Fruit fly (Drosophila melanogaster) whole organism, embryonic: ENCODE measurements around the gene CG15696.

Source experiments
- Ada2b ChIP-seq: fragments of 200-800 bp; sonication (Bioruptor generic); IDR thresholded peaks from 2 replicates; pipeline ENCODE4 v1.3.6; 2022; ENCODE audit warnings: missing biosample characterization, missing genetic modification characterization
- Atf6 ChIP-seq: fragments of 200-800 bp; sonication (Bioruptor generic); IDR thresholded peaks from 2 replicates; pipeline ENCODE4 v1.3.6; 2022; ENCODE audit warnings: missing biosample characterization, missing genetic modification characterization
- Bgb ChIP-seq: fragments of 200-800 bp; sonication (Bioruptor generic); IDR thresholded peaks from 2 replicates; pipeline ENCODE4 v1.3.6; 2022; ENCODE audit warnings: missing biosample characterization, missing genetic modification characterization; ENCODE audit not compliant: partially characterized antibody
- CG10267 ChIP-seq: fragments of 200-800 bp; sonication (Bioruptor generic); optimal IDR thresholded peaks from 2 replicates; lab custom pipeline; 2018; ENCODE audit warnings: missing biosample characterization, mild to moderate bottlenecking, missing genetic modification characterization, moderate library complexity
- CG10543 ChIP-seq: fragments of 200-800 bp; sonication (Bioruptor generic); optimal IDR thresholded peaks from 3 replicates; lab custom pipeline; 2017; ENCODE audit warnings: missing biosample characterization, mild to moderate bottlenecking, missing genetic modification characterization, moderate library complexity
- CG12071 ChIP-seq: fragments of 200-800 bp; sonication (Bioruptor generic); optimal IDR thresholded peaks from 3 replicates; lab custom pipeline; 2018; ENCODE audit warnings: missing biosample characterization, mild to moderate bottlenecking, missing genetic modification characterization
- CG15514 ChIP-seq: fragments of 200-800 bp; sonication (Bioruptor generic); optimal IDR thresholded peaks from 3 replicates; lab custom pipeline; 2017; ENCODE audit warnings: missing biosample characterization, missing genetic modification characterization, mild to moderate bottlenecking, moderate library complexity, missing genetic modification reagents
- CG16813 ChIP-seq: fragments of 200-800 bp; sonication (Bioruptor generic); IDR thresholded peaks from 3 replicates; pipeline ENCODE4 v1.3.6; 2022; ENCODE audit warnings: missing biosample characterization, missing genetic modification characterization; ENCODE audit not compliant: partially characterized antibody
- CG17361 ChIP-seq: fragments of 200-800 bp; sonication (Bioruptor generic); IDR thresholded peaks from 3 replicates; pipeline ENCODE4 v1.3.6; 2022; ENCODE audit warnings: missing biosample characterization, missing genetic modification characterization
- CG30020 ChIP-seq: fragments of 200-800 bp; optimal IDR thresholded peaks from 2 replicates; lab custom pipeline; 2019; ENCODE audit warnings: missing biosample characterization, mild to moderate bottlenecking, missing genetic modification characterization, moderate library complexity
- CG30403 ChIP-seq: fragments of 200-800 bp; sonication (Bioruptor generic); optimal IDR thresholded peaks from 3 replicates; lab custom pipeline; 2016; ENCODE audit warnings: missing biosample characterization, missing genetic modification characterization
- CG3407 ChIP-seq: fragments of 200-800 bp; sonication (Bioruptor generic); optimal IDR thresholded peaks from 2 replicates; lab custom pipeline; 2018; ENCODE audit warnings: missing biosample characterization, mild to moderate bottlenecking, missing genetic modification characterization
- CG6254 ChIP-seq: fragments of 200-800 bp; sonication (Bioruptor generic); optimal IDR thresholded peaks from 3 replicates; lab custom pipeline; 2017; ENCODE audit warnings: mild to moderate bottlenecking, missing biosample characterization, missing genetic modification reagents, missing genetic modification characterization
- CG7786 ChIP-seq: fragments of 200-800 bp; sonication (Bioruptor generic); optimal IDR thresholded peaks from 2 replicates; lab custom pipeline; 2016; ENCODE audit warnings: missing biosample characterization, missing genetic modification characterization
- CG9876 ChIP-seq: fragments of 200-800 bp; sonication (Bioruptor generic); optimal IDR thresholded peaks from 2 replicates; lab custom pipeline; 2016; ENCODE audit warnings: missing biosample characterization, missing genetic modification characterization
- CTCF ChIP-seq: fragments of 200-800 bp; sonication (Bioruptor generic); optimal IDR thresholded peaks from 2 replicates; lab custom pipeline; 2017; ENCODE audit warnings: missing biosample characterization, mild to moderate bottlenecking, missing genetic modification characterization, moderate library complexity
- CoRest ChIP-seq: fragments of 200-800 bp; sonication (Bioruptor generic); optimal IDR thresholded peaks from 3 replicates; lab custom pipeline; 2018; ENCODE audit warnings: missing biosample characterization, mild to moderate bottlenecking, missing genetic modification characterization, moderate library complexity
- D19A ChIP-seq: fragments of 200-800 bp; optimal IDR thresholded peaks from 3 replicates; lab custom pipeline; 2019; ENCODE audit warnings: missing biosample characterization, mild to moderate bottlenecking, missing genetic modification characterization, moderate library complexity
- Deaf1 ChIP-seq: fragments of 200-800 bp; optimal IDR thresholded peaks from 3 replicates; lab custom pipeline; 2019; ENCODE audit warnings: missing biosample characterization, mild to moderate bottlenecking, missing genetic modification characterization, moderate library complexity
- Drgx ChIP-seq: fragments of 200-800 bp; sonication (Bioruptor generic); IDR thresholded peaks from 2 replicates; pipeline ENCODE4 v1.3.6; 2022; ENCODE audit warnings: missing biosample characterization, missing genetic modification characterization
- E2f1 ChIP-seq: fragments of 200-800 bp; sonication (Bioruptor generic); IDR thresholded peaks from 2 replicates; pipeline ENCODE4 v1.3.6; 2022; ENCODE audit warnings: missing biosample characterization, missing genetic modification characterization
- E2f2 ChIP-seq: fragments of 200-800 bp; sonication (Bioruptor generic); IDR thresholded peaks from 2 replicates; pipeline ENCODE4 v1.3.6; 2022; ENCODE audit warnings: missing biosample characterization, missing genetic modification characterization
- Eip74EF ChIP-seq, 2 experiments: fragments of 200-800 bp in 1 of 2; fragments of >200 bp in 1 of 2; sonication (Bioruptor generic) in 1 of 2; optimal IDR thresholded peaks; 2 replicates each; lab custom pipeline; 2017 to 2019; ENCODE audit warnings: missing biosample characterization in 2 of 2, missing genetic modification characterization in 2 of 2, mild to moderate bottlenecking in 1 of 2, moderate library complexity in 1 of 2
- GATAe ChIP-seq: fragments of 200-800 bp; sonication (Bioruptor generic); conservative IDR thresholded peaks from 2 replicates; pipeline ENCODE4 v1.3.6; 2022; ENCODE audit warnings: missing biosample characterization, missing genetic modification characterization
- Gsc ChIP-seq: fragments of 200-800 bp; sonication (Bioruptor generic); IDR thresholded peaks from 2 replicates; pipeline ENCODE4 v1.3.6; 2022; ENCODE audit warnings: missing biosample characterization, missing genetic modification characterization
- Gug ChIP-seq: fragments of 200-800 bp; sonication (Bioruptor generic); IDR thresholded peaks from 4 replicates; pipeline ENCODE4 v1.3.6; 2022; ENCODE audit warnings: missing biosample characterization, missing genetic modification characterization
- Lhr ChIP-seq: fragments of 200-800 bp; sonication (Bioruptor generic); optimal IDR thresholded peaks from 3 replicates; lab custom pipeline; 2017; ENCODE audit warnings: mild to moderate bottlenecking, missing biosample characterization, missing genetic modification reagents, missing genetic modification characterization
- MTF-1 ChIP-seq: fragments of 200-800 bp; sonication (Bioruptor generic); optimal IDR thresholded peaks from 2 replicates; lab custom pipeline; 2018; ENCODE audit warnings: missing biosample characterization, mild to moderate bottlenecking, missing genetic modification characterization, borderline replicate concordance
- Max ChIP-seq: fragments of 200-800 bp; sonication (Bioruptor generic); optimal IDR thresholded peaks from 2 replicates; lab custom pipeline; 2016; ENCODE audit warnings: missing biosample characterization, mild to moderate bottlenecking, missing genetic modification characterization
- Myb ChIP-seq: fragments of 200-800 bp; sonication (Bioruptor generic); optimal IDR thresholded peaks from 2 replicates; lab custom pipeline; 2016; ENCODE audit warnings: missing biosample characterization, missing genetic modification characterization
- Oaz ChIP-seq: fragments of 200-800 bp; sonication (Bioruptor generic); IDR thresholded peaks from 2 replicates; pipeline ENCODE4 v1.3.6; 2022; ENCODE audit warnings: missing biosample characterization, missing genetic modification characterization
- Rfx ChIP-seq: fragments of 200-800 bp; sonication (Bioruptor generic); IDR thresholded peaks from 2 replicates; pipeline ENCODE4 v1.3.6; 2022; ENCODE audit warnings: missing biosample characterization, missing genetic modification characterization
- Spps ChIP-seq: fragments of 200-800 bp; sonication (Bioruptor generic); optimal IDR thresholded peaks from 2 replicates; lab custom pipeline; 2018; ENCODE audit warnings: missing biosample characterization, mild to moderate bottlenecking, missing genetic modification characterization
- Usf ChIP-seq: fragments of 200-800 bp; sonication (Bioruptor generic); optimal IDR thresholded peaks from 2 replicates; lab custom pipeline; 2017; ENCODE audit warnings: missing genotype, missing biosample characterization, missing genetic modification characterization
- Xrp1 ChIP-seq: fragments of 200-800 bp; sonication (Bioruptor generic); IDR thresholded peaks from 2 replicates; pipeline ENCODE4 v1.3.6; 2022; ENCODE audit warnings: missing biosample characterization, missing genetic modification characterization
- ac ChIP-seq: fragments of 200-800 bp; sonication (Bioruptor generic); optimal IDR thresholded peaks from 3 replicates; lab custom pipeline; 2017; ENCODE audit warnings: missing biosample characterization, mild to moderate bottlenecking, missing genetic modification characterization
- aop ChIP-seq: fragments of 200-800 bp; sonication (Bioruptor generic); IDR thresholded peaks from 2 replicates; pipeline ENCODE4 v1.3.6; 2022; ENCODE audit warnings: missing biosample characterization, missing genetic modification characterization
- ap ChIP-seq: fragments of 200-800 bp; sonication (Bioruptor generic); IDR thresholded peaks from 2 replicates; pipeline ENCODE4 v1.3.6; 2022; ENCODE audit warnings: missing biosample characterization, missing genetic modification characterization
- ato ChIP-seq: fragments of 200-800 bp; sonication (Bioruptor generic); IDR thresholded peaks from 2 replicates; pipeline ENCODE4 v1.3.6; 2022; ENCODE audit warnings: missing biosample characterization, missing genetic modification characterization; ENCODE audit not compliant: partially characterized antibody
- croc ChIP-seq: fragments of 200-800 bp; sonication (Bioruptor generic); conservative IDR thresholded peaks from 3 replicates; pipeline ENCODE4 v1.3.6; 2022; ENCODE audit warnings: missing biosample characterization, missing genetic modification characterization
- da ChIP-seq: fragments of 200-800 bp; sonication (Bioruptor generic); optimal IDR thresholded peaks from 2 replicates; lab custom pipeline; 2016; ENCODE audit warnings: missing biosample characterization, missing genetic modification characterization
- eyg ChIP-seq: fragments of 200-800 bp; sonication (Bioruptor generic); optimal IDR thresholded peaks from 3 replicates; lab custom pipeline; 2016; ENCODE audit warnings: missing biosample characterization, missing genetic modification characterization
- fru ChIP-seq: fragments of >200 bp; optimal IDR thresholded peaks from 2 replicates; lab custom pipeline; 2017
- insv ChIP-seq, 2 experiments: fragments of 200-800 bp; sonication (Bioruptor generic); optimal IDR thresholded peaks; 3 replicates each; lab custom pipeline; 2016 to 2018; ENCODE audit warnings: missing biosample characterization in 2 of 2, missing genetic modification characterization in 2 of 2
- mirr ChIP-seq: fragments of 200-800 bp; sonication (Bioruptor generic); optimal IDR thresholded peaks from 3 replicates; lab custom pipeline; 2018; ENCODE audit warnings: missing biosample characterization, mild to moderate bottlenecking, missing genetic modification characterization
- nmo ChIP-seq: fragments of 200-800 bp; sonication (Bioruptor generic); optimal IDR thresholded peaks from 2 replicates; lab custom pipeline; 2018; ENCODE audit warnings: missing biosample characterization, mild to moderate bottlenecking, missing genetic modification characterization, moderate library complexity
- shn ChIP-seq: fragments of 200-800 bp; sonication (Bioruptor generic); optimal IDR thresholded peaks from 3 replicates; lab custom pipeline; 2016; ENCODE audit warnings: missing biosample characterization, missing genetic modification characterization
- slbo ChIP-seq: fragments of 200-800 bp; sonication (Bioruptor generic); IDR thresholded peaks from 2 replicates; pipeline ENCODE4 v1.3.6; 2022; ENCODE audit warnings: missing biosample characterization, missing genetic modification characterization
- twi ChIP-seq: fragments of 200-800 bp; optimal IDR thresholded peaks from 2 replicates; lab custom pipeline; 2019; ENCODE audit warnings: missing biosample characterization, mild to moderate bottlenecking, missing genetic modification characterization, moderate library complexity
- tx ChIP-seq: fragments of 200-800 bp; sonication (Bioruptor generic); optimal IDR thresholded peaks from 2 replicates; lab custom pipeline; 2016; ENCODE audit warnings: missing biosample characterization, missing genetic modification characterization
- zfh1 ChIP-seq: fragments of 200-800 bp; sonication (Bioruptor generic); IDR thresholded peaks from 3 replicates; pipeline ENCODE4 v1.3.6; 2022; ENCODE audit warnings: missing biosample characterization, missing genetic modification characterization

Gene CG15696

dm6 chr3R:20821815-20822375, 25.0 kb upstream of the CG15696 start, which contains the start of the genes CG17271 and RpS20 (continued):
- TF ChIP-seq CTCF (GFP tag; lab: Kevin White, UChicago) (peak; percentile 38), CG7786 (GFP tag; lab: Kevin White, UChicago) (peak; percentile 96), Ada2b (peak; percentile 83), fru (lab: Kevin White, UChicago) (no peak), Gug (GFP tag; lab: Robert Waterston, UW) (peak; percentile 91), CG10543 (GFP tag; lab: Kevin White, UChicago) (peak; percentile 93), CG15514 (GFP tag; lab: Kevin White, UChicago) (peak; percentile 94), E2f2 (GFP tag; lab: Robert Waterston, UW) (peak; percentile 73), Gsc (GFP tag; lab: Robert Waterston, UW) (no peak), Bgb (GFP tag; lab: Robert Waterston, UW) (peak; percentile 48; the same call in 1 of the 2 replicates), nmo (GFP tag; lab: Kevin White, UChicago) (peak; percentile 93), CG10267 (tag; lab: Kevin White, UChicago) (peak; percentile 88), Atf6 (peak; percentile 88), CoRest (tag; lab: Kevin White, UChicago) (peak; percentile 91), D19A (peak; percentile 61), zfh1 (GFP tag; lab: Robert Waterston, UW) (peak; percentile 91), eyg (GFP tag; lab: Kevin White, UChicago) (peak; percentile 93), CG12071 (GFP tag; lab: Kevin White, UChicago) (peak; percentile 79), shn (peak; percentile 95), Eip74EF (GFP tag; optimal IDR thresholded peaks at IDR 0.05; lab: Kevin White, UChicago) (peak in 1 of 2 experiments; percentile 68), CG17361 (GFP tag; lab: Robert Waterston, UW) (peak; percentile 90), MTF-1 (GFP tag; lab: Kevin White, UChicago) (no peak), aop (peak; percentile 76; the same call in 1 of the 2 replicates), ac (GFP tag; lab: Kevin White, UChicago) (peak; percentile 58), Lhr (GFP tag; lab: Kevin White, UChicago) (peak; percentile 92), CG30403 (GFP tag; lab: Kevin White, UChicago) (peak; percentile 96), da (GFP tag; lab: Kevin White, UChicago) (peak; percentile 92), ap (GFP tag; lab: Robert Waterston, UW) (peak; percentile 81), tx (GFP tag; lab: Kevin White, UChicago) (peak; percentile 95), Drgx (GFP tag; lab: Robert Waterston, UW) (peak; percentile 85), ato (no peak), E2f1 (peak; percentile 89), croc (GFP tag; lab: Robert Waterston, UW) (peak; percentile 71), CG30020 (tag; lab: Kevin White, UChicago) (peak; percentile 85), CG6254 (peak; percentile 100), Xrp1 (peak; percentile 92), Oaz (GFP tag; lab: Robert Waterston, UW) (peak; percentile 82)

- no peak for TF ChIP-seq CG16813 (GFP tag; lab: Robert Waterston, UW)
- TF ChIP-seq Myb (GFP tag; lab: Kevin White, UChicago) = peak; percentile 48
- no peak for TF ChIP-seq Deaf1 (tag; lab: Kevin White, UChicago)
- TF ChIP-seq Spps (tag; lab: Kevin White, UChicago) = no peak
- no peak for TF ChIP-seq insv (GFP tag; optimal IDR thresholded peaks at IDR 0.05; lab: Kevin White, UChicago)
- no peak for TF ChIP-seq Usf (GFP tag; lab: Kevin White, UChicago)
- no peak for TF ChIP-seq Max (GFP tag; lab: Kevin White, UChicago)
- TF ChIP-seq twi (tag; lab: Kevin White, UChicago) = no peak
- TF ChIP-seq slbo (GFP tag; lab: Robert Waterston, UW) = no peak
- TF ChIP-seq CG9876 = no peak
- TF ChIP-seq eyg (GFP tag; lab: Kevin White, UChicago) = no peak
- no peak for TF ChIP-seq mirr
- no peak; the same call in 1 of the 2 replicates for TF ChIP-seq GATAe (GFP tag; lab: Robert Waterston, UW)
- no peak for TF ChIP-seq CG3407 (GFP tag; lab: Kevin White, UChicago)
- no peak for TF ChIP-seq Rfx (GFP tag; lab: Robert Waterston, UW)
Measured at dm6 chr3R:20823704-20824454, 23.0 kb upstream of the CG15696 start, which contains the start of gene CG17272. Gene CG17272 (minus strand): TSS chr3R:20824239.
